Worm (Caenorhabditis elegans) whole organism, L1 larva: ENCODE results near the gene hlh-4.
A peak's percentile ranks its signal among the peaks of the same experiment; 100 is the strongest.

Source experiments
- F16B12.6 ChIP-seq: fragments of 150-350 bp; optimal IDR thresholded peaks from 2 replicates; lab custom pipeline; 2014; ENCODE audit warnings: missing biosample characterization, missing genetic modification characterization
- Y116A8C.19 ChIP-seq: sonication (generic microtip); optimal IDR thresholded peaks from 2 replicates; lab custom pipeline; 2016; ENCODE audit warnings: missing compliant biosample characterization, missing genetic modification characterization, borderline replicate concordance
- aha-1 ChIP-seq: fragments of 150-350 bp; optimal IDR thresholded peaks from 2 replicates; lab custom pipeline; 2014; ENCODE audit warnings: missing biosample characterization, missing genetic modification characterization
- aly-2 ChIP-seq: fragments of 150-350 bp; optimal IDR thresholded peaks from 2 replicates; lab custom pipeline; 2014; ENCODE audit warnings: missing biosample characterization, missing genetic modification characterization
- ama-1 ChIP-seq: fragments of 150-350 bp; optimal IDR thresholded peaks from 2 replicates; lab custom pipeline; 2014
- blmp-1 ChIP-seq: fragments of 150-350 bp; optimal IDR thresholded peaks from 2 replicates; lab custom pipeline; 2014; ENCODE audit warnings: missing biosample characterization, missing genetic modification characterization
- ceh-8 ChIP-seq: fragments of 200-800 bp; sonication (Bioruptor generic); optimal IDR thresholded peaks from 2 replicates; lab custom pipeline; 2018; ENCODE audit warnings: mild to moderate bottlenecking, missing genetic modification characterization, moderate library complexity, missing compliant biosample characterization
- ceh-90 ChIP-seq: sonication (generic microtip); optimal IDR thresholded peaks from 2 replicates; lab custom pipeline; 2016; ENCODE audit warnings: missing genetic modification characterization, missing compliant biosample characterization
- ces-1 ChIP-seq: fragments of 150-350 bp; optimal IDR thresholded peaks from 2 replicates; lab custom pipeline; 2014; ENCODE audit warnings: missing biosample characterization, missing genetic modification reagents, missing genetic modification characterization
- dpl-1 ChIP-seq, 3 experiments: fragments of 150-350 bp in 2 of 3; sonication (generic microtip) in 1 of 3; optimal IDR thresholded peaks; 2 replicates each; lab custom pipeline; 2014 to 2017; ENCODE audit warnings: missing biosample characterization in 3 of 3, missing genetic modification characterization in 3 of 3, missing genetic modification reagents in 3 of 3
- dsc-1 ChIP-seq: sonication (generic microtip); optimal IDR thresholded peaks from 2 replicates; lab custom pipeline; 2016; ENCODE audit warnings: mild to moderate bottlenecking, missing genetic modification characterization, missing compliant biosample characterization
- efl-3 ChIP-seq: fragments of 200-800 bp; sonication (Bioruptor generic); optimal IDR thresholded peaks from 2 replicates; lab custom pipeline; 2018; ENCODE audit warnings: mild to moderate bottlenecking, missing genetic modification characterization, missing compliant biosample characterization
- egl-13 ChIP-seq: sonication (generic microtip); optimal IDR thresholded peaks from 2 replicates; lab custom pipeline; 2016; ENCODE audit warnings: missing genotype, missing genetic modification reagents, missing genetic modification characterization, missing compliant biosample characterization
- egl-27 ChIP-seq, 2 experiments: fragments of 150-350 bp in 1 of 2; sonication (generic microtip); optimal IDR thresholded peaks; 3 replicates each; lab custom pipeline; 2017 to 2018; ENCODE audit warnings: missing biosample characterization in 2 of 2, missing genetic modification characterization in 2 of 2, missing genetic modification reagents in 2 of 2
- elt-3 ChIP-seq, 6 experiments: fragments of 150-350 bp in 1 of 6; sonication (generic microtip); optimal IDR thresholded peaks; 2 replicates each; lab custom pipeline; 2017 to 2018; ENCODE audit warnings: missing biosample characterization in 6 of 6, missing genetic modification characterization in 6 of 6, inconsistent platforms in 1 of 6
- ets-5 ChIP-seq: fragments of 200-800 bp; sonication (Bioruptor generic); IDR thresholded peaks from 2 replicates; pipeline ENCODE4 v1.3.6; 2022; ENCODE audit warnings: missing genetic modification characterization, missing compliant biosample characterization
- fkh-10 ChIP-seq: sonication (generic microtip); optimal IDR thresholded peaks from 2 replicates; lab custom pipeline; 2017; ENCODE audit warnings: missing biosample characterization, missing genetic modification reagents, missing genetic modification characterization
- fkh-4 ChIP-seq: sonication (generic microtip); optimal IDR thresholded peaks from 2 replicates; lab custom pipeline; 2016; ENCODE audit warnings: missing compliant biosample characterization, missing genetic modification characterization, borderline replicate concordance
- fos-1 ChIP-seq: fragments of 150-350 bp; optimal IDR thresholded peaks from 2 replicates; lab custom pipeline; 2014; ENCODE audit warnings: missing biosample characterization, missing genetic modification characterization
- hpl-2 ChIP-seq: fragments of 150-350 bp; optimal IDR thresholded peaks from 2 replicates; lab custom pipeline; 2014; ENCODE audit warnings: missing biosample characterization, missing genetic modification reagents, missing genetic modification characterization
- isw-1 ChIP-seq: fragments of 200-800 bp; sonication (Bioruptor generic); IDR thresholded peaks from 2 replicates; pipeline ENCODE4 v1.3.6; 2022; ENCODE audit warnings: missing genetic modification characterization, missing compliant biosample characterization
- jun-1 ChIP-seq: fragments of 150-350 bp; optimal IDR thresholded peaks from 2 replicates; lab custom pipeline; 2014; ENCODE audit warnings: missing biosample characterization, missing genetic modification reagents, missing genetic modification characterization
- lin-15B ChIP-seq: fragments of 150-350 bp; sonication (generic microtip); optimal IDR thresholded peaks from 3 replicates; lab custom pipeline; 2014; ENCODE audit warnings: missing biosample characterization, missing genetic modification characterization
- lin-35 ChIP-seq, 2 experiments: fragments of 150-350 bp; optimal IDR thresholded peaks; 2 replicates each; lab custom pipeline; 2014; ENCODE audit warnings: missing biosample characterization in 2 of 2, missing genetic modification characterization in 2 of 2, missing genetic modification reagents in 2 of 2
- lin-39 ChIP-seq: fragments of 150-350 bp; optimal IDR thresholded peaks from 2 replicates; lab custom pipeline; 2014; ENCODE audit warnings: missing biosample characterization, missing genetic modification reagents, missing genetic modification characterization
- lir-3 ChIP-seq: sonication (generic microtip); optimal IDR thresholded peaks from 2 replicates; lab custom pipeline; 2016; ENCODE audit warnings: mild to moderate bottlenecking, missing genetic modification characterization, moderate library complexity, missing compliant biosample characterization; ENCODE audit not compliant: poor library complexity
- lsy-2 ChIP-seq, 2 experiments: fragments of 150-350 bp; optimal IDR thresholded peaks; 2 replicates each; lab custom pipeline; 2014; ENCODE audit warnings: missing biosample characterization in 2 of 2, missing genetic modification characterization in 2 of 2
- mab-9 ChIP-seq: fragments of 200-800 bp; sonication (Bioruptor generic); IDR thresholded peaks from 2 replicates; pipeline ENCODE4 v1.3.6; 2022; ENCODE audit warnings: missing genetic modification reagents, missing genetic modification characterization, missing compliant biosample characterization
- mdl-1 ChIP-seq, 2 experiments: fragments of 150-350 bp; optimal IDR thresholded peaks; 2 replicates each; lab custom pipeline; 2014 to 2017; ENCODE audit warnings: missing biosample characterization in 2 of 2, missing genetic modification characterization in 2 of 2, inconsistent platforms in 1 of 2
- mep-1 ChIP-seq: fragments of 150-350 bp; optimal IDR thresholded peaks from 2 replicates; lab custom pipeline; 2014; ENCODE audit warnings: missing biosample characterization, missing genetic modification characterization
- nhr-11 ChIP-seq: fragments of 150-350 bp; optimal IDR thresholded peaks from 2 replicates; lab custom pipeline; 2014; ENCODE audit warnings: missing biosample characterization, missing genetic modification characterization
- nhr-47 ChIP-seq: sonication (generic microtip); optimal IDR thresholded peaks from 2 replicates; lab custom pipeline; 2016; ENCODE audit warnings: mild to moderate bottlenecking, missing genetic modification characterization, moderate library complexity, missing compliant biosample characterization
- nhr-71 ChIP-seq: sonication (generic microtip); optimal IDR thresholded peaks from 2 replicates; lab custom pipeline; 2016; ENCODE audit warnings: mild to moderate bottlenecking, missing genetic modification characterization, moderate library complexity, missing compliant biosample characterization
- nhr-85 ChIP-seq: sonication (generic microtip); peaks from one replicate; lab custom pipeline; 2016; ENCODE audit warnings: missing genetic modification characterization, inconsistent platforms, missing compliant biosample characterization
- pag-3 ChIP-seq: sonication (generic microtip); optimal IDR thresholded peaks from 2 replicates; lab custom pipeline; 2017; ENCODE audit warnings: missing genetic modification characterization, mild to moderate bottlenecking, missing compliant biosample characterization, antibody characterized with exemption, borderline replicate concordance; ENCODE audit not compliant: insufficient read depth
- pax-3 ChIP-seq: fragments of 200-800 bp; sonication (Bioruptor generic); optimal IDR thresholded peaks from 2 replicates; lab custom pipeline; 2018; ENCODE audit warnings: mild to moderate bottlenecking, missing genetic modification characterization, moderate library complexity, missing compliant biosample characterization
- pqm-1 ChIP-seq: sonication (generic microtip); optimal IDR thresholded peaks from 3 replicates; lab custom pipeline; 2017; ENCODE audit warnings: missing biosample characterization, missing genetic modification characterization
- rnt-1 ChIP-seq: sonication (generic microtip); optimal IDR thresholded peaks from 2 replicates; lab custom pipeline; 2016; ENCODE audit warnings: mild to moderate bottlenecking, missing genetic modification characterization, moderate library complexity, missing compliant biosample characterization
- skn-1 ChIP-seq: fragments of 150-350 bp; optimal IDR thresholded peaks from 2 replicates; lab custom pipeline; 2014; ENCODE audit warnings: missing biosample characterization, missing genetic modification characterization
- snpc-4 ChIP-seq: fragments of 150-350 bp; optimal IDR thresholded peaks from 2 replicates; lab custom pipeline; 2014; ENCODE audit warnings: missing biosample characterization, missing genetic modification characterization
- sptf-1 ChIP-seq: fragments of 150-350 bp; optimal IDR thresholded peaks from 2 replicates; lab custom pipeline; 2014; ENCODE audit warnings: missing biosample characterization, missing genetic modification characterization
- sup-37 ChIP-seq: fragments of 200-800 bp; sonication (Bioruptor generic); optimal IDR thresholded peaks from 2 replicates; lab custom pipeline; 2018; ENCODE audit warnings: mild to moderate bottlenecking, missing genetic modification characterization, missing compliant biosample characterization
- tlp-1 ChIP-seq: fragments of 150-350 bp; optimal IDR thresholded peaks from 2 replicates; lab custom pipeline; 2014; ENCODE audit warnings: missing biosample characterization, missing genetic modification characterization
- unc-30 ChIP-seq: sonication (generic microtip); optimal IDR thresholded peaks from 2 replicates; lab custom pipeline; 2017; ENCODE audit warnings: missing biosample characterization, missing genetic modification characterization
- vab-15 ChIP-seq: sonication (generic microtip); optimal IDR thresholded peaks from 2 replicates; lab custom pipeline; 2017; ENCODE audit warnings: missing genotype, mild to moderate bottlenecking, missing genetic modification characterization, missing compliant biosample characterization
- xbp-1 ChIP-seq: sonication (generic microtip); optimal IDR thresholded peaks from 2 replicates; lab custom pipeline; 2016; ENCODE audit warnings: missing genetic modification characterization, missing compliant biosample characterization
- zag-1 ChIP-seq: fragments of 150-350 bp; optimal IDR thresholded peaks from 2 replicates; lab custom pipeline; 2014; ENCODE audit warnings: missing biosample characterization, missing genetic modification characterization
- zip-4 ChIP-seq: fragments of 200-800 bp; sonication (Bioruptor generic); optimal IDR thresholded peaks from 2 replicates; lab custom pipeline; 2018; ENCODE audit warnings: mild to moderate bottlenecking, missing genetic modification characterization, moderate library complexity, missing compliant biosample characterization

hlh-4 gene

DNA sequence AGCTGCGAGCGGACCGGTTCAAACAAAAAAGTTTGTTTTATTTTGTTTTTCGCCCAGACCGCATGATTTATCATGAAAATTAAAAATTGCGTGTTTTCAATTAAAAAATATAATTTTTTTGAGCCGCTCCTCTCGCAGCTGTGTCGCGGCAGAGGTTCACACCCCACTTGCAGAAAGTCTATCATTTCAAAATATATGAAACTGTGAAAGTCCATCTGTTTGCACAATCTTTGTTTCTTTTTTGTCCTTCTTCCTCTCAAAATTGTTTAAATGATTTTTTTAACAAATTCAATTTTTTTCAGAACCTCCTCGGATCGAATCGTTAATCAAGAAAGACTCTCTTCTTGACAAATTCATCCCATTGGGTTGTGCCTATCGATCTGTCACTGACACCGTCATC is 39.3 kb downstream of the hlh-4 start, which contains the start of gene tlk-1:
Gene tlk-1, plus strand, starts transcription at position 301 of the 400 bp plus-strand sequence.
- TF ChIP-seq fkh-4 (tag; lab: Kevin White, UChicago) = no peak
- TF ChIP-seq lsy-2 (tag; optimal IDR thresholded peaks at IDR 0.05; lab: Kevin White, UChicago) = no peak
- no peak for TF ChIP-seq fkh-10
- no peak for TF ChIP-seq aly-2 (tag; lab: Kevin White, UChicago)
- TF ChIP-seq nhr-71 (tag; lab: Kevin White, UChicago) = no peak
- TF ChIP-seq, all 84 proteins: peak for 0

DNA sequence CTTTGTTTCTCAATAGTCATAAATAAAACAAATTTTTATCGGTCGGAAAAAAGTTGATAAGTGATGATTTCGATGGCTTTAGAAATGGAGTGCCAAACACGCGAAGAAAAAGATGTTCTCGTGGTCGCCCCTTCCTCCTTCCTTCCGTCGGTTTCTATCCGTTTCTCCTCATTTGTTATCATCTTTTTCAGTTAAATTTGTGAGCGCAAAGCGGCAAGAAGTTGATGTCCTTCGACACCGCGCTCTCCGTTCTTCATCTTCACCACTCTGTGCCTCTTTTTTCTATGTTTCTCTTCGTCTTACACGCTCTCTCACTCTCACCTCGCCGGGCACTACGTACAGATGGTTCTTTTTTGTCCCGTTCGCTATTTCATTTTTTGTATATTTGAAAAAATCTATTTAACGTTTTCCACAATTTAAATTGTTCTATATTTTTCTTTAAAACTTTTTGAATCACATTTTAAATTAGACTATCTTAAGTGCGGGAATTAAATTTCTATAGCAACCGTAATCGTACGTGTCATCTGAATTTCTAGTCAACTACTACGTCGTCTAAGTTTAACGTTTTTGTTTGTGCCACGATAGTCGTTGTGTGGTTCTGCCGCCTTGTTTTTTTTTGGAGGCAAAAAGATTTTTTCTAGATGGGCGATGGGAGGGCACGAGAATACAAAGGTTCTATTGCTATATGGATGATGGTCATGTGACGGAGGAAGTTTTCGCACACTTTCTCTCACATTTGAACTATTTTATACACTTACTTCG is 40.0 kb downstream of the hlh-4 start:
- TF ChIP-seq ceh-90 (tag; lab: Kevin White, UChicago) = no peak
- TF ChIP-seq isw-1 (GFP tag; lab: Robert Waterston, UW) = no peak
- no peak for TF ChIP-seq ama-1
- TF ChIP-seq lin-39 (tag; lab: Kevin White, UChicago) = no peak
- no peak for TF ChIP-seq efl-3 (GFP tag; lab: Kevin White, UChicago)
- TF ChIP-seq fos-1 (tag; lab: Kevin White, UChicago) = no peak
- TF ChIP-seq vab-15 = no peak
- peak in 1 of 6 experiments; percentile 43 for TF ChIP-seq elt-3 (tag; optimal IDR thresholded peaks at IDR 0.05; lab: Kevin White, UChicago)
- no peak for TF ChIP-seq sup-37 (GFP tag; lab: Kevin White, UChicago)
- TF ChIP-seq F16B12.6 (tag; lab: Kevin White, UChicago) = no peak
- TF ChIP-seq mep-1 = peak; percentile 7
- TF ChIP-seq ces-1 = no peak
- no peak for TF ChIP-seq pax-3 (tag; lab: Kevin White, UChicago)
- TF ChIP-seq dsc-1 (tag; lab: Kevin White, UChicago) = no peak
- TF ChIP-seq zag-1 (tag; lab: Kevin White, UChicago) = no peak
- no peak for TF ChIP-seq hpl-2 (GFP tag; lab: Kevin White, UChicago)
- TF ChIP-seq pag-3 (tag; lab: Kevin White, UChicago) = peak; percentile 30
- TF ChIP-seq zip-4 (GFP tag; lab: Kevin White, UChicago) = no peak
- no peak for TF ChIP-seq mab-9 (GFP tag; lab: Robert Waterston, UW)
- TF ChIP-seq egl-13 (tag; lab: Kevin White, UChicago) = no peak
- no peak for TF ChIP-seq Y116A8C.19 (tag; lab: Kevin White, UChicago)
- TF ChIP-seq snpc-4 = no peak
- peak; percentile 36 for TF ChIP-seq blmp-1 (tag; lab: Kevin White, UChicago)
- TF ChIP-seq lin-15B (tag; lab: Kevin White, UChicago) = no peak
- no peak for TF ChIP-seq fkh-4 (tag; lab: Kevin White, UChicago)
- TF ChIP-seq ets-5 (GFP tag; lab: Robert Waterston, UW) = no peak
- no peak for TF ChIP-seq lir-3 (tag; lab: Kevin White, UChicago)
- peak; percentile 17 for TF ChIP-seq rnt-1 (tag; lab: Kevin White, UChicago)
- TF ChIP-seq jun-1 (tag; lab: Kevin White, UChicago) = no peak
- TF ChIP-seq lsy-2 (tag; optimal IDR thresholded peaks at IDR 0.05; lab: Kevin White, UChicago) = no peak
- TF ChIP-seq xbp-1 (tag; lab: Kevin White, UChicago) = no peak
- TF ChIP-seq tlp-1 (tag; lab: Kevin White, UChicago) = no peak
- peak; percentile 71 for TF ChIP-seq nhr-85
- TF ChIP-seq unc-30 (tag; lab: Kevin White, UChicago) = no peak
- no peak for TF ChIP-seq aha-1
- no peak for TF ChIP-seq sptf-1
- TF ChIP-seq fkh-10 = peak; percentile 45
- no peak for TF ChIP-seq nhr-47
- no peak for TF ChIP-seq ceh-8
- TF ChIP-seq egl-27 (tag; optimal IDR thresholded peaks at IDR 0.05; lab: Kevin White, UChicago) = no peak
- no peak for TF ChIP-seq aly-2 (tag; lab: Kevin White, UChicago)
- no peak for TF ChIP-seq dpl-1 (GFP tag; optimal IDR thresholded peaks at IDR 0.05; lab: Kevin White, UChicago)
- TF ChIP-seq mdl-1 (tag; optimal IDR thresholded peaks at IDR 0.05; lab: Kevin White, UChicago) = peak in 1 of 2 experiments; percentile 19
- peak; percentile 1 for TF ChIP-seq skn-1 (tag; lab: Kevin White, UChicago)
- no peak for TF ChIP-seq pqm-1 (tag; lab: Kevin White, UChicago)
- no peak for TF ChIP-seq nhr-11
- peak in 1 of 2 experiments; percentile 29 for TF ChIP-seq lin-35 (GFP tag; optimal IDR thresholded peaks at IDR 0.05; lab: Kevin White, UChicago)
